Fruit fly (Drosophila melanogaster): Measurements from ENCODE around the gene CG6770.

Gene CG6770

DNA sequence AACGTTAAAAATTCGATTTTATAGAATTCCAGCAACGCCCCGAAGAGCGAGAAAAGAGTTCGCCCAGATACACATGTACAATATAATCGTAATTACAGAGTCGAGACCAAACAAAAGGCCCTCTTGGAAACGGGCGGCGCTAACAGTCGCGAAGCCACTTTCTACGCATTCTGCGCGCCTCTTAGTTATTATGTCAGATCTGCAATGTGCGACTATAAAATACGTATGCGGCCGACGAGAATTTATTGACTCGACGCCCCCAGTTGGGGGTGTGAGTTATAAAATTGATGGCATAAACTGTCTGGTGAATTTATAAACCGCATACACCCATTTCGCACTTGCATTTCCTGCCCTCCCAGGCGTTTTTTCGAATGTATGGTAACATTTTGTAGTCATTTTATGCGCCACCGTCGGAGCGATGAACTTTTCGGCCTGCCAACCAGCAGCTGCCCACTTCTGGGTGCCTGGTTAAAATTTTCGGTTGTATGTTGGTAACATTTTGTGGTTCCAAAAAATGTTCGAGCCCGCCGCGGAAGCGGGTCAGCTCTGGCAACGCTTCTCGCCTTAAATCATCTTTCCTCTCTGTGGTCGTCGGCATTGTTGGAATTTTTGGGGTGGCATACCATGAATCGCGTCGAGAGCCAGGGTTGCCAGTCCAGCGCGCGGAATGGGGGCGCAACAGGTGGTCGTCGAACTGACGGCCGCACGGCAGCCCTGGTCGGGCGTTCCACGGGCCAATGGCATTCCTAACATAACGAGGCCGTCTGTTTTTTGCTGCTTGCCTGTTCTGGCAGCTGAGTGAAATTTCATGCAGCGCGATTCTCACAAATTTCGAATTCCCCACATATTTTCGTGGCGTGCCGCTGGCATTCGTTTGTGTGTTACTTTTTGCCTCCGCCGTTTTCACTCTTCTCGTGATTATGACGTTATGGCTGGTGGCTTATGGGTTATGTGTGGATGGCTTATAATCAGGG is 33.9 kb downstream of the CG6770 start (continued):
- TF ChIP-seq org-1 (GFP tag; optimal IDR thresholded peaks at IDR 0.05) (peak; percentile 50), hth (optimal IDR thresholded peaks at IDR 0.05) (no peak), pho (GFP tag; optimal IDR thresholded peaks at IDR 0.05) (peak; percentile 78), Hmr (GFP tag; optimal IDR thresholded peaks at IDR 0.05) (peak; percentile 92), CG17361 (GFP tag; IDR thresholded peaks at IDR 0.05) (no peak), CG30431 (GFP tag; optimal IDR thresholded peaks at IDR 0.05) (peak; percentile 0), Xbp1 (GFP tag; optimal IDR thresholded peaks at IDR 0.05) (peak; percentile 77), CG1603 (tag; optimal IDR thresholded peaks at IDR 0.05) (peak; percentile 80), CG3281 (GFP tag; optimal IDR thresholded peaks at IDR 0.05) (peak; percentile 62), CG14860 (GFP tag; IDR thresholded peaks at IDR 0.05; ENCODE audit: partially characterized antibody) (no peak), CG11093 (GFP tag; IDR thresholded peaks at IDR 0.05) (peak; percentile 66; the same call in 2 of the 3 replicates), CG13296 (GFP tag; optimal IDR thresholded peaks at IDR 0.05) (peak; percentile 44), CG6854 (GFP tag; optimal IDR thresholded peaks at IDR 0.05) (peak; percentile 39), Dp (GFP tag; optimal IDR thresholded peaks at IDR 0.05) (peak; percentile 41), CG18599 (GFP tag; optimal IDR thresholded peaks at IDR 0.05) (peak; percentile 94), CG6689 (GFP tag; IDR thresholded peaks at IDR 0.05) (no peak), rib (GFP tag; IDR thresholded peaks at IDR 0.05) (no peak), Hr3 (GFP tag; optimal IDR thresholded peaks at IDR 0.05) (peak; percentile 36), p53 (GFP tag; optimal IDR thresholded peaks at IDR 0.05) (peak; percentile 47), tin (GFP tag; optimal IDR thresholded peaks at IDR 0.05) (peak; percentile 76), CG9797 (GFP tag; optimal IDR thresholded peaks at IDR 0.05) (peak; percentile 22), CG14965 (GFP tag; optimal IDR thresholded peaks at IDR 0.05; ENCODE audit: borderline replicate concordance) (peak; percentile 13), tgo (GFP tag; IDR thresholded peaks at IDR 0.05) (no peak), CG3995 (GFP tag; optimal IDR thresholded peaks at IDR 0.05) (peak; percentile 87), Sry-β (GFP tag; optimal IDR thresholded peaks at IDR 0.05) (peak; percentile 19), Fer2 (tag; optimal IDR thresholded peaks at IDR 0.05) (peak; percentile 23), caup (GFP tag; optimal IDR thresholded peaks at IDR 0.05; ENCODE audit: severe bottlenecking) (peak; percentile 81), CG4820 (GFP tag; optimal IDR thresholded peaks at IDR 0.05) (peak; percentile 54), CG11456 (GFP tag; IDR thresholded peaks at IDR 0.05) (no peak), CG11723 (GFP tag; optimal IDR thresholded peaks at IDR 0.05) (peak; percentile 60), CG18476 (GFP tag; optimal IDR thresholded peaks at IDR 0.05) (no peak), lbe (GFP tag; optimal IDR thresholded peaks at IDR 0.05) (peak; percentile 54), Hmx (GFP tag; optimal IDR thresholded peaks at IDR 0.05) (no peak), Myb (GFP tag; optimal IDR thresholded peaks at IDR 0.05) (peak; percentile 56), Hsf (GFP tag; optimal IDR thresholded peaks at IDR 0.05) (peak; percentile 58), Max (GFP tag; optimal IDR thresholded peaks at IDR 0.05) (peak; percentile 34), Mrtf (GFP tag; IDR thresholded peaks at IDR 0.05) (no peak), CG2202 (tag; optimal IDR thresholded peaks at IDR 0.05) (peak; percentile 24), ac (GFP tag; optimal IDR thresholded peaks at IDR 0.05) (peak; percentile 0), fd102C (GFP tag; optimal IDR thresholded peaks at IDR 0.05) (peak; percentile 34), Blimp-1 (GFP tag; optimal IDR thresholded peaks at IDR 0.05) (peak; percentile 75), ab (GFP tag; optimal IDR thresholded peaks at IDR 0.05) (peak; percentile 34), Oli (tag; optimal IDR thresholded peaks at IDR 0.05) (peak; percentile 37), Antp (GFP tag; optimal IDR thresholded peaks at IDR 0.05) (peak; percentile 85), CG12391 (tag; optimal IDR thresholded peaks at IDR 0.05) (peak; percentile 67), Med (GFP tag) (peak; percentile 98), CG33557 (GFP tag; optimal IDR thresholded peaks at IDR 0.05) (peak; percentile 32), Camta (GFP tag; optimal IDR thresholded peaks at IDR 0.05) (peak; percentile 25)
